Worm (Caenorhabditis elegans) whole organism, L2 larva: Measurements from ENCODE around the gene erp-44.3.

ENCODE experiments used
- C34F6.9 ChIP-seq: fragments of 150-350 bp; optimal IDR thresholded peaks from 2 replicates; lab custom pipeline; 2014; ENCODE audit warnings: missing biosample characterization, missing genetic modification characterization
- F13H6.1 ChIP-seq: sonication (generic microtip); optimal IDR thresholded peaks from 2 replicates; lab custom pipeline; 2016; ENCODE audit warnings: missing genetic modification characterization, missing compliant biosample characterization
- R02D3.7 ChIP-seq: fragments of 150-350 bp; optimal IDR thresholded peaks from 2 replicates; lab custom pipeline; 2014; ENCODE audit warnings: missing biosample characterization, missing genetic modification characterization
- Y55F3AM.14 ChIP-seq: fragments of 200-800 bp; sonication (Bioruptor generic); optimal IDR thresholded peaks from 2 replicates; lab custom pipeline; 2018; ENCODE audit warnings: mild to moderate bottlenecking, missing genetic modification characterization, missing compliant biosample characterization
- ZK546.5 ChIP-seq: sonication (generic microtip); optimal IDR thresholded peaks from 2 replicates; lab custom pipeline; 2017; ENCODE audit warnings: missing biosample characterization, missing genetic modification characterization
- alr-1 ChIP-seq: fragments of 150-350 bp; optimal IDR thresholded peaks from 2 replicates; lab custom pipeline; 2014; ENCODE audit warnings: missing biosample characterization, missing genetic modification characterization
- aly-2 ChIP-seq: fragments of 150-350 bp; optimal IDR thresholded peaks from 2 replicates; lab custom pipeline; 2014; ENCODE audit warnings: missing biosample characterization, missing genetic modification characterization
- ama-1 ChIP-seq: fragments of 150-350 bp; optimal IDR thresholded peaks from 2 replicates; lab custom pipeline; 2018; ENCODE audit warnings: inconsistent platforms
- ceh-16 ChIP-seq: fragments of 150-350 bp; optimal IDR thresholded peaks from 2 replicates; lab custom pipeline; 2014; ENCODE audit warnings: missing biosample characterization, missing genetic modification characterization
- ceh-82 ChIP-seq: fragments of 150-350 bp; optimal IDR thresholded peaks from 2 replicates; lab custom pipeline; 2014; ENCODE audit warnings: missing biosample characterization, missing genetic modification characterization
- crh-2 ChIP-seq: sonication (generic microtip); optimal IDR thresholded peaks from 2 replicates; lab custom pipeline; 2017; ENCODE audit warnings: missing biosample characterization, missing genetic modification characterization
- dmd-4 ChIP-seq: sonication (generic microtip); optimal IDR thresholded peaks from 2 replicates; lab custom pipeline; 2017; ENCODE audit warnings: missing biosample characterization, missing genetic modification characterization
- egl-27 ChIP-seq: sonication (generic microtip); optimal IDR thresholded peaks from 3 replicates; lab custom pipeline; 2017; ENCODE audit warnings: missing biosample characterization, missing genetic modification reagents, missing genetic modification characterization
- fos-1 ChIP-seq: fragments of 150-350 bp; optimal IDR thresholded peaks from 2 replicates; lab custom pipeline; 2014; ENCODE audit warnings: missing biosample characterization, missing genetic modification characterization
- lin-11 ChIP-seq: fragments of 150-350 bp; sonication (generic microtip); optimal IDR thresholded peaks from 2 replicates; lab custom pipeline; 2014; ENCODE audit warnings: missing biosample characterization, missing genetic modification characterization, inconsistent platforms, mixed read lengths
- lin-13 ChIP-seq: fragments of 150-350 bp; optimal IDR thresholded peaks from 2 replicates; lab custom pipeline; 2014; ENCODE audit warnings: missing biosample characterization, missing genetic modification reagents, missing genetic modification characterization
- lsy-2 ChIP-seq, 2 experiments: fragments of 150-350 bp in 1 of 2; sonication (generic microtip) in 1 of 2; optimal IDR thresholded peaks; 2 replicates each; lab custom pipeline; 2014 to 2017; ENCODE audit warnings: missing biosample characterization in 2 of 2, missing genetic modification characterization in 2 of 2
- mab-5 ChIP-seq: fragments of 150-350 bp; optimal IDR thresholded peaks from 2 replicates; lab custom pipeline; 2014; ENCODE audit warnings: missing biosample characterization, missing genetic modification characterization
- mdl-1 ChIP-seq, 2 experiments: fragments of 150-350 bp in 1 of 2; sonication (generic microtip) in 1 of 2; optimal IDR thresholded peaks; 2 replicates each; lab custom pipeline; 2017; ENCODE audit warnings: missing biosample characterization in 2 of 2, missing genetic modification characterization in 2 of 2
- nhr-10 ChIP-seq: sonication (generic microtip); optimal IDR thresholded peaks from 2 replicates; lab custom pipeline; 2017; ENCODE audit warnings: missing biosample characterization, missing genetic modification characterization
- nhr-11 ChIP-seq: fragments of 150-350 bp; optimal IDR thresholded peaks from 2 replicates; lab custom pipeline; 2014; ENCODE audit warnings: missing biosample characterization, missing genetic modification characterization
- nhr-12 ChIP-seq: fragments of 150-350 bp; optimal IDR thresholded peaks from 2 replicates; lab custom pipeline; 2014; ENCODE audit warnings: missing biosample characterization, missing genetic modification characterization
- nhr-129 ChIP-seq: fragments of 150-350 bp; optimal IDR thresholded peaks from 2 replicates; lab custom pipeline; 2014; ENCODE audit warnings: missing biosample characterization, missing genetic modification characterization
- nhr-23 ChIP-seq: fragments of 150-350 bp; optimal IDR thresholded peaks from 2 replicates; lab custom pipeline; 2014; ENCODE audit warnings: missing biosample characterization, missing genetic modification reagents, missing genetic modification characterization
- nhr-237 ChIP-seq: fragments of 150-350 bp; optimal IDR thresholded peaks from 2 replicates; lab custom pipeline; 2014; ENCODE audit warnings: missing biosample characterization, missing genetic modification characterization
- nhr-25 ChIP-seq: fragments of 150-350 bp; sonication (generic microtip); optimal IDR thresholded peaks from 3 replicates; lab custom pipeline; 2014; ENCODE audit warnings: missing biosample characterization, missing genetic modification characterization
- nhr-6 ChIP-seq: fragments of 150-350 bp; optimal IDR thresholded peaks from 2 replicates; lab custom pipeline; 2014; ENCODE audit warnings: missing biosample characterization, missing genetic modification characterization
- nhr-77 ChIP-seq: fragments of 150-350 bp; optimal IDR thresholded peaks from 2 replicates; lab custom pipeline; 2014; ENCODE audit warnings: missing biosample characterization, missing genetic modification characterization
- sem-4 ChIP-seq: fragments of 150-350 bp; optimal IDR thresholded peaks from 2 replicates; lab custom pipeline; 2014; ENCODE audit warnings: missing biosample characterization, missing genetic modification reagents, missing genetic modification characterization
- skn-1 ChIP-seq: sonication (generic microtip); optimal IDR thresholded peaks from 2 replicates; lab custom pipeline; 2017; ENCODE audit warnings: missing biosample characterization, missing genetic modification characterization
- sma-3 ChIP-seq: sonication (generic microtip); optimal IDR thresholded peaks from 2 replicates; lab custom pipeline; 2016; ENCODE audit warnings: missing genetic modification reagents, missing genetic modification characterization, missing compliant biosample characterization
- sma-9 ChIP-seq, 2 experiments: fragments of 150-350 bp in 1 of 2; sonication (generic microtip) in 1 of 2; optimal IDR thresholded peaks; 2 replicates each; lab custom pipeline; 2014 to 2016; ENCODE audit warnings: missing genetic modification characterization in 2 of 2, mild to moderate bottlenecking in 1 of 2, missing biosample characterization in 1 of 2, missing compliant biosample characterization in 1 of 2, missing genetic modification reagents in 1 of 2, moderate library complexity in 1 of 2
- snpc-4 ChIP-seq: fragments of 150-350 bp; optimal IDR thresholded peaks from 2 replicates; lab custom pipeline; 2014; ENCODE audit warnings: missing biosample characterization, missing genetic modification characterization
- unc-39 ChIP-seq: fragments of 150-350 bp; optimal IDR thresholded peaks from 2 replicates; lab custom pipeline; 2014; ENCODE audit warnings: missing biosample characterization, missing genetic modification characterization
- unc-55 ChIP-seq: fragments of 150-350 bp; sonication (generic microtip); optimal IDR thresholded peaks from 3 replicates; lab custom pipeline; 2014; ENCODE audit warnings: missing biosample characterization, missing genetic modification reagents, missing genetic modification characterization
- zag-1 ChIP-seq: fragments of 150-350 bp; optimal IDR thresholded peaks from 2 replicates; lab custom pipeline; 2014; ENCODE audit warnings: missing biosample characterization, missing genetic modification characterization
- ztf-1 ChIP-seq: fragments of 200-800 bp; sonication (Bioruptor generic); conservative IDR thresholded peaks from 2 replicates; pipeline ENCODE4 v1.3.6; 2022; ENCODE audit warnings: missing genetic modification characterization, missing compliant biosample characterization
- ztf-11 ChIP-seq: sonication (generic microtip); optimal IDR thresholded peaks from 2 replicates; lab custom pipeline; 2017; ENCODE audit warnings: missing biosample characterization, missing genetic modification characterization

The erp-44.3 gene

DNA sequence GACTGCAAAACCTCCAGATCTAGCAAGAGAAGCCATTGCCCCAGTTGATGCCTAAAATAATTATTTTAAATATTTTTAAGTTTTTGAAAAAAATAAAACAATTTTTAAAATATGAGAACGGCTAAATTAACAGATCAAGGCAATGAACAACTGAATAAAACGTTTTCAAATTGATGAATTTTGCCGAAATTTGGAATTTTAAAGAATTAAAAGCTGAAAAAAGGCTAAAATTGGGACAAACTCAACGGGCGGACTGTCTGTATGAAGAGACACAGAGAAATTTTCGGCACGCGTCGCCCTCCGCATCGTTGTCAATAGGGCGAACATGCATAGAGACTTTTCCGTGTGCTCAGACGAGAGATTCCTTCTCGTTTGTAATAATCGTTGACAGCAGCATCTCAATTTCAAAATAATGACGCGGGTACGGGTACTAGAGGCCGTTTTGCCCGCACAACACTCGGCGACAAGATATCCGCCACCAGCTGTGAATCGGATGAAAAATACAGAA lies 13.6 kb downstream of the erp-44.3 start, which contains the start of the genes isp-1 and islo-1:
TSS of gene isp-1 (minus strand) at position 51 of the 508 bp plus-strand sequence.
TSS of gene islo-1 (plus strand) at position 385 of the 508 bp plus-strand sequence.
- peak; percentile 43 for TF ChIP-seq F13H6.1
- TF ChIP-seq lin-11, result peak; percentile 36
- TF ChIP-seq ztf-11 (tag; lab: Kevin White, UChicago), result no peak
- peak; percentile 76 for TF ChIP-seq unc-55 (GFP tag; lab: Kevin White, UChicago)
- no peak for TF ChIP-seq R02D3.7 (tag; lab: Kevin White, UChicago)
- TF ChIP-seq nhr-25 (tag; lab: Kevin White, UChicago), result peak; percentile 20
- peak; percentile 45 for TF ChIP-seq fos-1 (tag; lab: Kevin White, UChicago)
- TF ChIP-seq nhr-10 (tag; lab: Kevin White, UChicago), result no peak
- no peak for TF ChIP-seq sma-3
- no peak for TF ChIP-seq aly-2 (tag; lab: Kevin White, UChicago)
- TF ChIP-seq sem-4 (tag; lab: Kevin White, UChicago), result no peak
- TF ChIP-seq nhr-23, result no peak
- TF ChIP-seq lsy-2 (tag; optimal IDR thresholded peaks at IDR 0.05; lab: Kevin White, UChicago), result peak in 1 of 2 experiments; percentile 69
- TF ChIP-seq nhr-129 (tag; lab: Kevin White, UChicago), result peak; percentile 80
- TF ChIP-seq C34F6.9, result peak; percentile 81
- no peak for TF ChIP-seq ama-1 (lab: Kevin White, UChicago)
- no peak for TF ChIP-seq unc-39 (tag; lab: Kevin White, UChicago)
- no peak for TF ChIP-seq ZK546.5 (tag; lab: Kevin White, UChicago)
- TF ChIP-seq lin-13 (GFP tag; lab: Kevin White, UChicago), result no peak
- no peak for TF ChIP-seq nhr-237 (tag; lab: Kevin White, UChicago)
- peak; percentile 6 for TF ChIP-seq sma-9 (GFP tag; optimal IDR thresholded peaks at IDR 0.05; lab: Kevin White, UChicago)
- TF ChIP-seq sma-9 (tag; optimal IDR thresholded peaks at IDR 0.05; lab: Kevin White, UChicago), result no peak
- no peak for TF ChIP-seq nhr-12 (tag; lab: Kevin White, UChicago)
- TF ChIP-seq crh-2 (tag; lab: Kevin White, UChicago), result peak; percentile 58
- peak in 1 of 2 experiments; percentile 44 for TF ChIP-seq mdl-1 (tag; optimal IDR thresholded peaks at IDR 0.05; lab: Kevin White, UChicago)

DNA sequence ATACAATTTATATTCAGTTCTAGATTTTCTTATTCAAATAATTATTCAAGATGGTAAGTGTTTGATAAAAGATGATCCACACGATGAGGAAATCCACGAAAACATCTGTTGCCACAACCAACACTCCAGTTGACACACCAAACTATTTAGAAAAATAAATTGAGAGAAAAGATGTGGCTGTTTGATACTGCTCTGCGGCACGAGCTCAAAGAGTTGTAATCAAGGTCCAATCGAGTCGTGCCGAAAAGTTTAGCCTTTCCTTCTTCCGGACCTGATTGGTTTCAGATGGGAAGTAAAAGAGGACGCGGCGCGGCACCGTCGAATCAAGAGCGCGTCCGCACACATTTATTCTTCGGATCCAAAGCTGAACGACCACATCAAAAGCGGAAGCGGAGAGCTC lies 14.1 kb downstream of the erp-44.3 start:
- TF ChIP-seq unc-55 (GFP tag; lab: Kevin White, UChicago), result no peak
- no peak for TF ChIP-seq sem-4 (tag; lab: Kevin White, UChicago)
- no peak for TF ChIP-seq nhr-23
- TF ChIP-seq F13H6.1, result no peak
- TF ChIP-seq R02D3.7 (tag; lab: Kevin White, UChicago), result no peak
- no peak for TF ChIP-seq ztf-11 (tag; lab: Kevin White, UChicago)
- no peak for TF ChIP-seq alr-1 (tag; lab: Kevin White, UChicago)
- no peak for TF ChIP-seq lsy-2 (tag; optimal IDR thresholded peaks at IDR 0.05; lab: Kevin White, UChicago)
- no peak for TF ChIP-seq C34F6.9
- TF ChIP-seq fos-1 (tag; lab: Kevin White, UChicago), result no peak
- no peak for TF ChIP-seq aly-2 (tag; lab: Kevin White, UChicago)

DNA sequence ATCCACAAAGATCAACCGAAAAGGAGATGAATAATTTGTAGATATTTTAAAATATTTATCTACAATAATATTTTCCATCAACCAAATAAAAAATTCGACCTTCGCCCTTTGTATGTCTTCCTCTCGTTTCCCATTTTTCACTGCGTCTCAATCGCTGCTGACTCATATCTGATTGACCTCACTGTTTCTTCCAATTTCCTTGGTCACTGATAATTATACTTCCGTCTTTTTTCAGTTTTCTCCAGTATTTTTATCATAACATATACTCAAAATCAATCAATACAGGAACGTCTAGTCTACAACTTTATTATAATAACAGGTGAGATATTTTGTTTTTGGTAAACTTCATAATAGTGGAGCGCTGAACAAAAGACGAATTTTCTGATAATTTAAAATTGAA lies 16.5 kb downstream of the erp-44.3 start, which contains the start of gene pmk-3:
TSS of gene pmk-3 (plus strand) at position 236 of the 400 bp plus-strand sequence.
- TF ChIP-seq nhr-11 (tag; lab: Kevin White, UChicago) (no peak), fos-1 (tag; lab: Kevin White, UChicago) (peak; percentile 96), ama-1 (lab: Kevin White, UChicago) (no peak), Y55F3AM.14 (GFP tag; lab: Kevin White, UChicago) (no peak)

DNA sequence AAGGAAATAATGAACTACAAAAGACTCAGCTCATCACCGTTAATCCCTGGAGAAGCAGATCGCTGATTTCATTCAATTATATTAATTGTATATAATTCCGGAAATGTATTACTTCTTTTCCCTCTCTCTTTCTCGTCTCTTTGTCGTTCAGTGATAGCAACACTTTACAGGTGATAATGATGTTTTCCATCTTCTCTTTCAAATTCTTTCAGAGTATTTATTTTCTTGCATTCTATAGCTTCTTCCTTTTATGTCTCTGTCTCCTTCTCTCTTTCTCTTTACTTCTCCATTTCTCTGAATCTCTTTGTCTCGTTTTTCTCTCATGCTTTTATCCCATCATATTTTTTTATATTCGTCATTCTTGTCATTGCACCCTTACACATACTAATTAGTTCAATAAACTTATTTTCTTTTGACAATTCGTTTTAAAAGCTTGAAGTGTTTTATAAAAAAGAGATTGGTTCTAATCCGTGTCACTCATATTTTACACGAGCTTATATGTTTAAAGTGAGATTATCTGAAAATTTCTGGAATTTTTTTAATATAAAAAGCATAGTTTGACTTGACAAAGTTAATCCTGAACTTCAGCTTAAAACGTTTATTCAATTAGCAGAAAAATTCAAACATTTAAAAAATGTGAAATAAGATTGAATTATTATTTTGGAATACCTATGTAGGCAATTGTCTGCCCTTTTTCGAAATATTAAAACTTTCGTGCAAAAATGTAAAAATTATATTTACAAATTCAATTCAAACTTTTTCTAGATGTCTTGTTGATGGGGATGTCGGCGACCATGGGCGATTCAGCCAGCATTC lies 20.5 kb downstream of the erp-44.3 start, which contains the start of gene pmk-2:
TSS of gene pmk-2 (plus strand) at position 766 of the 816 bp plus-strand sequence.
- no peak for TF ChIP-seq skn-1 (tag; lab: Kevin White, UChicago)
- peak; percentile 54 for TF ChIP-seq fos-1 (tag; lab: Kevin White, UChicago)
- TF ChIP-seq sem-4 (tag; lab: Kevin White, UChicago), result no peak
- TF ChIP-seq nhr-12 (tag; lab: Kevin White, UChicago), result no peak
- TF ChIP-seq Y55F3AM.14 (GFP tag; lab: Kevin White, UChicago), result no peak
- TF ChIP-seq snpc-4, result peak; percentile 4
- TF ChIP-seq nhr-129 (tag; lab: Kevin White, UChicago), result no peak
- no peak for TF ChIP-seq alr-1 (tag; lab: Kevin White, UChicago)
- no peak for TF ChIP-seq ceh-16 (tag; lab: Kevin White, UChicago)
- no peak for TF ChIP-seq ama-1 (lab: Kevin White, UChicago)
- TF ChIP-seq ztf-1 (GFP tag; lab: Robert Waterston, UW), result no peak
- peak; percentile 47 for TF ChIP-seq dmd-4
- TF ChIP-seq zag-1 (tag; lab: Kevin White, UChicago), result no peak
- no peak for TF ChIP-seq mab-5 (tag; lab: Kevin White, UChicago)
- no peak for TF ChIP-seq nhr-6
- peak; percentile 24 for TF ChIP-seq lin-13 (GFP tag; lab: Kevin White, UChicago)
- no peak for TF ChIP-seq egl-27 (tag; lab: Kevin White, UChicago)
- peak; percentile 46 for TF ChIP-seq unc-55 (GFP tag; lab: Kevin White, UChicago)
- no peak for TF ChIP-seq nhr-23
- no peak for TF ChIP-seq sma-3
- no peak for TF ChIP-seq R02D3.7 (tag; lab: Kevin White, UChicago)
- TF ChIP-seq crh-2 (tag; lab: Kevin White, UChicago), result peak; percentile 52
- TF ChIP-seq F13H6.1, result no peak
- TF ChIP-seq lsy-2 (tag; optimal IDR thresholded peaks at IDR 0.05; lab: Kevin White, UChicago), result peak in 1 of 2 experiments; percentile 54
- peak; percentile 67 for TF ChIP-seq C34F6.9
- TF ChIP-seq nhr-77, result no peak
- no peak for TF ChIP-seq nhr-237 (tag; lab: Kevin White, UChicago)
- no peak for TF ChIP-seq ceh-82 (tag; lab: Kevin White, UChicago)
